Worm (Caenorhabditis elegans): ENCODE results near the gene F36G3.1.

Gene F36G3.1

DNA sequence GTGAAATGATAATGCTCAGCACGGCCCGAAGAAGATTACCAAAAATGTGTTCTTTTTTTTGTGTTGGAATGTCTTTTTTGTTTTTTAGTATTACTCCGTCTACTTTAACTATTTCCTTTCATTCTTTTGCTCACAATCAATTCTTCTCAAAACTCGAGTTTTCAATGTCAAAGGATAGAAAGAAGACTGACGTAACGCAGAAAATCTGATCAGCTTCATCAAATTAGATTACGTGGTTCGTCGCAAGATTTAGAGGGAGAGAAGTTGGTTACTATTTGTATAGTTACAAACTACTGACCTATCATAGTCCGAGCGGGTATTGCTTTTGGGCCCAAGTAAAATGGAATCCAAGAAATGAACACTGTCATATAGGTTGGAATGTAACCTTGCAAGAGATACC is 14.6 kb upstream of the F36G3.1 start:
- no peak for TF ChIP-seq flt-1 (GFP tag; IDR thresholded peaks at IDR 0.05)
- no peak for TF ChIP-seq tab-1 (GFP tag; IDR thresholded peaks at IDR 0.05)
- no peak for TF ChIP-seq ztf-23 (GFP tag; IDR thresholded peaks at IDR 0.05)
- TF ChIP-seq cog-1 (tag; optimal IDR thresholded peaks at IDR 0.05), result no peak
- TF ChIP-seq ztf-29 (GFP tag; IDR thresholded peaks at IDR 0.05), result no peak
- no peak for TF ChIP-seq T22C8.4 (GFP tag; IDR thresholded peaks at IDR 0.05)
- no peak for TF ChIP-seq ref-1 (GFP tag; conservative IDR thresholded peaks at IDR 0.05)
- no peak for TF ChIP-seq klf-2 (GFP tag; conservative IDR thresholded peaks at IDR 0.05)
- TF ChIP-seq med-1 (GFP tag; optimal IDR thresholded peaks at IDR 0.05; ENCODE audit: insufficient read depth), result no peak

- TF ChIP-seq med-1 (GFP tag; optimal IDR thresholded peaks at IDR 0.05; ENCODE audit: insufficient read depth), result no peak
- no peak for TF ChIP-seq T22C8.4 (GFP tag; IDR thresholded peaks at IDR 0.05)
- no peak for TF ChIP-seq klf-2 (GFP tag; conservative IDR thresholded peaks at IDR 0.05)
- TF ChIP-seq flt-1 (GFP tag; IDR thresholded peaks at IDR 0.05), result no peak
- no peak for TF ChIP-seq ztf-23 (GFP tag; IDR thresholded peaks at IDR 0.05)
- no peak for TF ChIP-seq ztf-29 (GFP tag; IDR thresholded peaks at IDR 0.05)
- TF ChIP-seq cog-1 (tag; optimal IDR thresholded peaks at IDR 0.05), result no peak
- TF ChIP-seq tab-1 (GFP tag; IDR thresholded peaks at IDR 0.05), result no peak
Observed at ce11 chrX:9798530-9798929, 9.5 kb upstream of the F36G3.1 start, which contains the start of gene F36G3.3. F36G3.3 (plus strand) TSS chrX:9798835.

DNA sequence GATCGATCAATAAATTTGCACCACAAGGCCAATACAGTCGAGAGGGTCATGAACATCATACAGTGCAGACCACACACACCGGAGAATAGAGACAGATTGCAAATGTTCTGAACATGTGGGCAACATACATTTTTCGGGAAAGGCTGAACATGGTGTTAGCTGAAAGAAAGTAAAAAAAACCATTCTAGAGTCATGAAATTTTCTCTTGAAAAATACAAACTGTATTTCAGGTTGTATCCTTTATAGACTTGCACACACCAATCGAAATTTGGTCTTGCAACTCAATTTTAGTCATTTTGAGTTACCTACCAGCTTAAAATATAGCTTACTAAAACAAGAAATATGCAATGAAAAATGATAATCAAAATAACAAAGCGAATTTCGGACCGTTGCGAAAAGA is 7.1 kb upstream of the F36G3.1 start:
- TF ChIP-seq ref-1 (GFP tag; conservative IDR thresholded peaks at IDR 0.05), result no peak

DNA sequence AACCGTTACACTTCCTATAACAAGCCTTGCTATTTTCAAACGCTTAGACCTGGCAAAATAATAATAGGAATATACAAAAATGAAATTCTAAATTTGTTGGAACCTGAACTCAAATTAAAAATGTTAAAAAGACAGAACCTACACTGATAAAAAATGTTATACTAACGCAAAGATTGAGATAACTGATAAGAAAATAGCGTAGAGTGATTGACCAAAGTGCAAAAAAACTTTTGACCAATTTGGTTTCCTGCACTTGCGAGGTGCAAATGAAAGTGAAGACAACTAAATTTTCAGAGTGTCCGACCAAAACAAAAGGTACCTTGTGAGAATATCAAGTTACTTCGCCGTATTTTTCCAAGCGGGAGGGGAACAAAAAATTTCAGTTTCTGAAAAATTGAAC is 6.6 kb upstream of the F36G3.1 start:
- TF ChIP-seq tab-1 (GFP tag; IDR thresholded peaks at IDR 0.05) (no peak), flt-1 (GFP tag; IDR thresholded peaks at IDR 0.05) (no peak), ztf-29 (GFP tag; IDR thresholded peaks at IDR 0.05) (no peak), klf-2 (GFP tag; conservative IDR thresholded peaks at IDR 0.05) (no peak), med-1 (GFP tag; optimal IDR thresholded peaks at IDR 0.05; ENCODE audit: insufficient read depth) (no peak), T22C8.4 (GFP tag; IDR thresholded peaks at IDR 0.05) (no peak), ref-1 (GFP tag; conservative IDR thresholded peaks at IDR 0.05) (no peak), cog-1 (tag; optimal IDR thresholded peaks at IDR 0.05) (no peak)

- no peak for TF ChIP-seq ztf-29 (GFP tag; IDR thresholded peaks at IDR 0.05)
- no peak for TF ChIP-seq tab-1 (GFP tag; IDR thresholded peaks at IDR 0.05)
- no peak for TF ChIP-seq T22C8.4 (GFP tag; IDR thresholded peaks at IDR 0.05)
- no peak for TF ChIP-seq klf-2 (GFP tag; conservative IDR thresholded peaks at IDR 0.05)
Observed at ce11 chrX:9794173-9794572, 5.2 kb upstream of the F36G3.1 start, which contains the start of gene F36G3.2. F36G3.2 (minus strand) TSS chrX:9794273.

DNA sequence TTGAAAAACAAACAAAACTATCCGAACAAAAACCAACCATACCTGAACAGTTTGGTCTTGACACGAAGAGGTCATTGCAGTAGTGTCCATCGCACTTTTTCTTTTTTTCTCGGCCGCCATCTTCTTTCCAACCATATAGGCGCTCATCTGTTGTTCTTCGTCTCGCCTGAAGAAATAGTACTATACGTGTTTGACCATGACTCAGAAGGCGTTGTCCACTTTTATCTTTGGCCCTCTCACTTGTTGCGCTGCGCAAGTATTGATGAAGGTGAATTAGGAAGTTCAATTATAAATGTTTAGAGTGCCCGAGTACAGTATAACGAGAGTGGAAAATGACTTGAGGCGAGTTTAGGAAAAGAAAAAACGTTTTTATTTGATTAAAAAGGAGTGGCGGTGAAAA is 3.1 kb downstream of the F36G3.1 start:
- TF ChIP-seq ztf-29 (GFP tag; IDR thresholded peaks at IDR 0.05) (no peak), cog-1 (tag; optimal IDR thresholded peaks at IDR 0.05) (no peak), ztf-23 (GFP tag; IDR thresholded peaks at IDR 0.05) (no peak), T22C8.4 (GFP tag; IDR thresholded peaks at IDR 0.05) (no peak), med-1 (GFP tag; optimal IDR thresholded peaks at IDR 0.05; ENCODE audit: insufficient read depth) (no peak), klf-2 (GFP tag; conservative IDR thresholded peaks at IDR 0.05) (no peak), tab-1 (GFP tag; IDR thresholded peaks at IDR 0.05) (no peak), flt-1 (GFP tag; IDR thresholded peaks at IDR 0.05) (no peak), ref-1 (GFP tag; conservative IDR thresholded peaks at IDR 0.05) (no peak)

DNA sequence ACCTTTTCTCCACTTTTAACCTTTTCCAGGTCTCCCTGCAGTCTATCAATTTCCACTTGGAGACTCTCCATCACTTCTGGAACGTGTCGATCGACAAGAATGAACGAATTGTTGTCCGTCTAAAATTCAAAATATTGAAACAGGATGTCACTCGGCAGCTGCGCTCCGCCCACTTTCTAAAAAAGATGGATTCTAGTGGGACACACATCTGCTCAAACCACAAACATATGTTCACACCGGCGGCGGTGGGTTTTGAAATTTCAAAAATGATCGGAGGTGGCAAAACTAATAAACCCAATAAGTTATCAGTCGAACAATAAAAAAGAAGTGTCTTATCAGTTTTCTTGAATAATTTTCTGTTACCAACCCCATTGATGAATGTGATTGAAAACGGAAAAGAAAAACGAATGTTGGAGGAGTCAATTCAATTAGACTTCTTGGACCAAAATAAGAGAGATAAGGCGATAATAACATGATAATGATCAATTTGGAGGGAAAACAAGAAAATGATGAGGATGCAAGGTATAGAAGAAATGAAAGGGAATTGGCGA is 6.5 kb downstream of the F36G3.1 start:
- TF ChIP-seq med-1 (GFP tag; optimal IDR thresholded peaks at IDR 0.05; ENCODE audit: insufficient read depth) (no peak), ztf-23 (GFP tag; IDR thresholded peaks at IDR 0.05) (no peak), flt-1 (GFP tag; IDR thresholded peaks at IDR 0.05) (no peak), T22C8.4 (GFP tag; IDR thresholded peaks at IDR 0.05) (no peak), ztf-29 (GFP tag; IDR thresholded peaks at IDR 0.05) (no peak), tab-1 (GFP tag; IDR thresholded peaks at IDR 0.05) (no peak), ref-1 (GFP tag; conservative IDR thresholded peaks at IDR 0.05) (no peak), klf-2 (GFP tag; conservative IDR thresholded peaks at IDR 0.05) (no peak), cog-1 (tag; optimal IDR thresholded peaks at IDR 0.05) (no peak)

ce11 chrX:9777481-9777880 is 11.5 kb downstream of the F36G3.1 start, which contains the start of gene T09B9.5:
T09B9.5 (plus strand) TSS chrX:9777781.
- TF ChIP-seq cog-1 (tag; optimal IDR thresholded peaks at IDR 0.05) (no peak), med-1 (GFP tag; optimal IDR thresholded peaks at IDR 0.05; ENCODE audit: insufficient read depth) (no peak), tab-1 (GFP tag; IDR thresholded peaks at IDR 0.05) (no peak), klf-2 (GFP tag; conservative IDR thresholded peaks at IDR 0.05) (no peak), T22C8.4 (GFP tag; IDR thresholded peaks at IDR 0.05) (no peak), ztf-29 (GFP tag; IDR thresholded peaks at IDR 0.05) (no peak), ref-1 (GFP tag; conservative IDR thresholded peaks at IDR 0.05) (no peak), ztf-23 (GFP tag; IDR thresholded peaks at IDR 0.05) (no peak), flt-1 (GFP tag; IDR thresholded peaks at IDR 0.05) (no peak)

DNA sequence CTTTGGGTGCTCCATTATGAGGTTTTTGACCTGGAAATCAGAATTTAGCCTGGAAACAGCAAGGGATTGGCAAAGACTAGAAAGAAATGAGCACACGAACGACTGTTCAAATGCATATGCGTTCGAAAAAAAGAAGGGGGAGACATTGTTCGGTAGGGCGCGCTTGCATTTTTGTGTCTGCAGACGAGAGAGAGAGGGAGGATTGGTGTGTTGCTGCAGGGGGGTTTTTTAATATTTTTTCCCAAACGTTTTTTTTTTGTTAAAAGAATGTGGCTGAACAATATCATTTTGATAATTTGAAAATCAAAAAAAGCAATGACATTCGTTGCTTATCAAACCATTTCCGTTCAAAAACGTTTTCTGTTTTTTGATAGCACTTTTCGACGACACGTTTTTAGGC is 14.7 kb downstream of the F36G3.1 start, which contains the start of gene T09B9.4:
TSS of gene T09B9.4 (minus strand) at position 30 of the 400 bp plus-strand sequence.
- TF ChIP-seq cog-1 (tag; optimal IDR thresholded peaks at IDR 0.05), result no peak
- TF ChIP-seq tab-1 (GFP tag; IDR thresholded peaks at IDR 0.05), result no peak
- no peak for TF ChIP-seq klf-2 (GFP tag; conservative IDR thresholded peaks at IDR 0.05)
- TF ChIP-seq flt-1 (GFP tag; IDR thresholded peaks at IDR 0.05), result no peak
- no peak for TF ChIP-seq med-1 (GFP tag; optimal IDR thresholded peaks at IDR 0.05; ENCODE audit: insufficient read depth)
- TF ChIP-seq T22C8.4 (GFP tag; IDR thresholded peaks at IDR 0.05), result no peak
- TF ChIP-seq ztf-29 (GFP tag; IDR thresholded peaks at IDR 0.05), result no peak
- no peak for TF ChIP-seq ref-1 (GFP tag; conservative IDR thresholded peaks at IDR 0.05)
- TF ChIP-seq ztf-23 (GFP tag; IDR thresholded peaks at IDR 0.05), result no peak

DNA sequence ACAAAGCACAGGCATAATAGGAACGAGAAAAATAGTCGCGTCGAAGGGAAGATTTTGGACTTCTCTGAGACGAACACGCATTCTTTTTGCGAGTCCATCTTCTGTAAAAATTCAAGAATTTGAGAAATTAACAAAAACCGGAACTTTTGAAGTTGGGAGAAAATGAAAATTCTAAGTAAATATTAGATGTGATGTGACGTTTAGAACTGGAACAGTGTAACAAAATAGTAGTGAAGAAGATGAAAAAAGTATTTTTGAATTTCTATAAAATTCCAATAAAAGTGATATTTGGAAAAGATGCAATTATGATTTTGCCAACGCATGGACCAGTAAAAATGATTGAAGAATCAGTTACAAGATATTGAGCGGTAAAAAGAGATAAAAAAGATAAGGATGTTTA is 24.2 kb downstream of the F36G3.1 start, which contains the start of gene slc-17.9:
TSS of gene slc-17.9 (minus strand) at position 101 of the 400 bp plus-strand sequence.
- TF ChIP-seq tab-1 (GFP tag; IDR thresholded peaks at IDR 0.05) (no peak), med-1 (GFP tag; optimal IDR thresholded peaks at IDR 0.05; ENCODE audit: insufficient read depth) (no peak), ztf-29 (GFP tag; IDR thresholded peaks at IDR 0.05) (no peak), ztf-23 (GFP tag; IDR thresholded peaks at IDR 0.05) (no peak), T22C8.4 (GFP tag; IDR thresholded peaks at IDR 0.05) (no peak)
